Worm (Caenorhabditis elegans) whole organism, late embryonic: ENCODE data around the gene C02E7.8.
A peak's percentile ranks its signal among the peaks of the same experiment; 100 is the strongest.

Source experiments
- C08G9.2 ChIP-seq: sonication (generic microtip); optimal IDR thresholded peaks from 2 replicates; lab custom pipeline; 2016; ENCODE audit warnings: mild to moderate bottlenecking, missing genetic modification characterization, moderate library complexity, missing compliant biosample characterization
- C38D4.7 ChIP-seq: fragments of 200-800 bp; sonication (Bioruptor generic); optimal IDR thresholded peaks from 2 replicates; lab custom pipeline; 2018; ENCODE audit warnings: mild to moderate bottlenecking, missing genetic modification characterization, moderate library complexity, missing compliant biosample characterization
- K02D7.2 ChIP-seq: sonication (generic microtip); optimal IDR thresholded peaks from 2 replicates; lab custom pipeline; 2017; ENCODE audit warnings: mild to moderate bottlenecking, missing genetic modification characterization, missing compliant biosample characterization
- T23F11.4 ChIP-seq: fragments of 200-800 bp; sonication (Bioruptor generic); optimal IDR thresholded peaks from 2 replicates; lab custom pipeline; 2018; ENCODE audit warnings: mild to moderate bottlenecking, missing genetic modification characterization, missing compliant biosample characterization
- ahr-1 ChIP-seq: sonication (generic microtip); optimal IDR thresholded peaks from 2 replicates; lab custom pipeline; 2016; ENCODE audit warnings: missing genetic modification characterization, missing compliant biosample characterization
- ama-1 ChIP-seq: fragments of 150-350 bp; optimal IDR thresholded peaks from 2 replicates; lab custom pipeline; 2014
- ceh-14 ChIP-seq: sonication (generic microtip); optimal IDR thresholded peaks from 2 replicates; lab custom pipeline; 2016; ENCODE audit warnings: missing genotype, missing genetic modification characterization, missing compliant biosample characterization
- ceh-18 ChIP-seq: sonication (generic microtip); optimal IDR thresholded peaks from 2 replicates; lab custom pipeline; 2016; ENCODE audit warnings: missing genetic modification characterization, missing compliant biosample characterization
- ceh-19 ChIP-seq: fragments of 200-800 bp; sonication (Bioruptor generic); optimal IDR thresholded peaks from 2 replicates; lab custom pipeline; 2018; ENCODE audit warnings: mild to moderate bottlenecking, missing genetic modification characterization, missing compliant biosample characterization
- ceh-2 ChIP-seq: sonication (generic microtip); optimal IDR thresholded peaks from 2 replicates; lab custom pipeline; 2016; ENCODE audit warnings: missing genotype, missing genetic modification characterization, missing compliant biosample characterization
- ceh-30 ChIP-seq: fragments of 150-350 bp; optimal IDR thresholded peaks from 2 replicates; lab custom pipeline; 2014; ENCODE audit warnings: missing biosample characterization, missing genetic modification characterization
- ceh-31 ChIP-seq: sonication (generic microtip); optimal IDR thresholded peaks from 2 replicates; lab custom pipeline; 2016; ENCODE audit warnings: missing genetic modification characterization, missing compliant biosample characterization
- ceh-45 ChIP-seq: fragments of 200-800 bp; sonication (Bioruptor generic); IDR thresholded peaks from 2 replicates; pipeline ENCODE4 v1.3.6; 2022; ENCODE audit warnings: missing genetic modification reagents, missing genetic modification characterization, missing compliant biosample characterization
- ceh-48 ChIP-seq: sonication (generic microtip); optimal IDR thresholded peaks from 2 replicates; lab custom pipeline; 2016; ENCODE audit warnings: missing genetic modification characterization, inconsistent platforms, missing compliant biosample characterization
- ceh-6 ChIP-seq: fragments of 200-800 bp; sonication (Bioruptor generic); optimal IDR thresholded peaks from 2 replicates; lab custom pipeline; 2018; ENCODE audit warnings: mild to moderate bottlenecking, missing genetic modification characterization, missing compliant biosample characterization
- ceh-9 ChIP-seq: sonication (generic microtip); optimal IDR thresholded peaks from 2 replicates; lab custom pipeline; 2016; ENCODE audit warnings: mild to moderate bottlenecking, missing genetic modification characterization, inconsistent platforms, missing compliant biosample characterization
- che-1 ChIP-seq: sonication (generic microtip); optimal IDR thresholded peaks from 2 replicates; lab custom pipeline; 2016; ENCODE audit warnings: mild to moderate bottlenecking, missing genetic modification characterization, missing compliant biosample characterization
- elt-2 ChIP-seq: sonication (generic microtip); optimal IDR thresholded peaks from 2 replicates; lab custom pipeline; 2016; ENCODE audit warnings: missing genetic modification reagents, missing genetic modification characterization, missing compliant biosample characterization
- elt-4 ChIP-seq: sonication (generic microtip); optimal IDR thresholded peaks from 2 replicates; lab custom pipeline; 2016; ENCODE audit warnings: missing genetic modification characterization, missing compliant biosample characterization
- ets-4 ChIP-seq: sonication (generic microtip); optimal IDR thresholded peaks from 2 replicates; lab custom pipeline; 2016; ENCODE audit warnings: missing genetic modification characterization, missing compliant biosample characterization
- eyg-1 ChIP-seq: sonication (generic microtip); optimal IDR thresholded peaks from 2 replicates; lab custom pipeline; 2016; ENCODE audit warnings: missing genotype, missing genetic modification characterization, missing compliant biosample characterization
- fkh-6 ChIP-seq: sonication (generic microtip); optimal IDR thresholded peaks from 2 replicates; lab custom pipeline; 2016; ENCODE audit warnings: missing genetic modification characterization, missing compliant biosample characterization
- gmeb-2 ChIP-seq: sonication (generic microtip); optimal IDR thresholded peaks from 2 replicates; lab custom pipeline; 2016; ENCODE audit warnings: missing genetic modification characterization, inconsistent platforms, missing compliant biosample characterization
- hlh-13 ChIP-seq: fragments of 200-800 bp; sonication (Bioruptor generic); optimal IDR thresholded peaks from 2 replicates; lab custom pipeline; 2018; ENCODE audit warnings: mild to moderate bottlenecking, missing genetic modification characterization, missing compliant biosample characterization
- hlh-15 ChIP-seq: sonication (generic microtip); optimal IDR thresholded peaks from 2 replicates; lab custom pipeline; 2016; ENCODE audit warnings: missing genetic modification characterization, missing compliant biosample characterization
- hlh-30 ChIP-seq: sonication (generic microtip); optimal IDR thresholded peaks from 2 replicates; lab custom pipeline; 2017; ENCODE audit warnings: antibody characterized with exemption, missing genetic modification characterization, missing compliant biosample characterization; ENCODE audit not compliant: insufficient read depth
- hlh-6 ChIP-seq: sonication (generic microtip); optimal IDR thresholded peaks from 2 replicates; lab custom pipeline; 2016; ENCODE audit warnings: missing genotype, missing genetic modification characterization, missing compliant biosample characterization
- hlh-8 ChIP-seq: sonication (generic microtip); optimal IDR thresholded peaks from 2 replicates; lab custom pipeline; 2016; ENCODE audit warnings: missing genotype, missing genetic modification characterization, missing compliant biosample characterization
- lin-11 ChIP-seq: fragments of 200-800 bp; sonication (Bioruptor generic); optimal IDR thresholded peaks from 2 replicates; lab custom pipeline; 2018; ENCODE audit warnings: mild to moderate bottlenecking, missing genetic modification characterization, missing compliant biosample characterization
- nfya-1 ChIP-seq: sonication (generic microtip); optimal IDR thresholded peaks from 2 replicates; lab custom pipeline; 2017; ENCODE audit warnings: missing genetic modification characterization, mild to moderate bottlenecking, missing compliant biosample characterization, antibody characterized with exemption, moderate library complexity
- pat-9 ChIP-seq: fragments of 200-800 bp; sonication (Bioruptor generic); optimal IDR thresholded peaks from 2 replicates; lab custom pipeline; 2018; ENCODE audit warnings: mild to moderate bottlenecking, missing genetic modification characterization, moderate library complexity, missing compliant biosample characterization
- pha-2 ChIP-seq: sonication (generic microtip); optimal IDR thresholded peaks from 2 replicates; lab custom pipeline; 2017; ENCODE audit warnings: mild to moderate bottlenecking, missing genetic modification characterization, missing compliant biosample characterization
- pha-4 ChIP-seq: fragments of 150-350 bp; optimal IDR thresholded peaks from 2 replicates; lab custom pipeline; 2018; ENCODE audit warnings: missing biosample characterization, missing genetic modification reagents, missing genetic modification characterization
- ref-2 ChIP-seq: sonication (generic microtip); optimal IDR thresholded peaks from 2 replicates; lab custom pipeline; 2016; ENCODE audit warnings: missing genetic modification characterization, missing compliant biosample characterization
- sox-2 ChIP-seq: fragments of 200-800 bp; sonication (Bioruptor generic); IDR thresholded peaks from 2 replicates; pipeline ENCODE4 v1.3.6; 2022; ENCODE audit warnings: missing genetic modification reagents, missing genetic modification characterization, missing compliant biosample characterization
- sox-4 ChIP-seq: sonication (generic microtip); optimal IDR thresholded peaks from 2 replicates; lab custom pipeline; 2017; ENCODE audit warnings: mild to moderate bottlenecking, missing genetic modification characterization, inconsistent platforms, missing compliant biosample characterization
- syd-9 ChIP-seq: sonication (generic microtip); optimal IDR thresholded peaks from 2 replicates; lab custom pipeline; 2016; ENCODE audit warnings: mild to moderate bottlenecking, missing genetic modification characterization, moderate library complexity, missing compliant biosample characterization
- tbx-2 ChIP-seq: sonication (generic microtip); optimal IDR thresholded peaks from 2 replicates; lab custom pipeline; 2016; ENCODE audit warnings: missing genetic modification characterization, missing compliant biosample characterization
- tbx-7 ChIP-seq: sonication (generic microtip); optimal IDR thresholded peaks from 2 replicates; lab custom pipeline; 2016; ENCODE audit warnings: missing genotype, missing genetic modification characterization, missing compliant biosample characterization
- unc-3 ChIP-seq, 2 experiments: fragments of 200-800 bp in 1 of 2; sonication (Bioruptor generic) in 1 of 2; sonication (generic microtip) in 1 of 2; conservative IDR thresholded peaks in 1 of 2; optimal IDR thresholded peaks in 1 of 2; 2 replicates each; pipeline versions ENCODE4 v1.3.6 to Lab custom; 2016 to 2022; ENCODE audit warnings: missing compliant biosample characterization in 2 of 2, missing genetic modification characterization in 2 of 2, missing genetic modification reagents in 1 of 2
- unc-42 ChIP-seq: sonication (generic microtip); optimal IDR thresholded peaks from 2 replicates; lab custom pipeline; 2016; ENCODE audit warnings: missing genotype, missing genetic modification characterization, missing compliant biosample characterization
- unc-55 ChIP-seq: sonication (generic microtip); optimal IDR thresholded peaks from 2 replicates; lab custom pipeline; 2017; ENCODE audit warnings: missing biosample characterization, missing genetic modification reagents, missing genetic modification characterization
- unc-86 ChIP-seq: sonication (generic microtip); optimal IDR thresholded peaks from 2 replicates; lab custom pipeline; 2016; ENCODE audit warnings: missing genetic modification characterization, missing compliant biosample characterization
- zip-5 ChIP-seq: sonication (generic microtip); optimal IDR thresholded peaks from 2 replicates; lab custom pipeline; 2016; ENCODE audit warnings: missing genetic modification characterization, missing compliant biosample characterization
- ztf-16 ChIP-seq: sonication (generic microtip); optimal IDR thresholded peaks from 2 replicates; lab custom pipeline; 2017; ENCODE audit warnings: missing genetic modification characterization, missing compliant biosample characterization

Gene C02E7.8

DNA sequence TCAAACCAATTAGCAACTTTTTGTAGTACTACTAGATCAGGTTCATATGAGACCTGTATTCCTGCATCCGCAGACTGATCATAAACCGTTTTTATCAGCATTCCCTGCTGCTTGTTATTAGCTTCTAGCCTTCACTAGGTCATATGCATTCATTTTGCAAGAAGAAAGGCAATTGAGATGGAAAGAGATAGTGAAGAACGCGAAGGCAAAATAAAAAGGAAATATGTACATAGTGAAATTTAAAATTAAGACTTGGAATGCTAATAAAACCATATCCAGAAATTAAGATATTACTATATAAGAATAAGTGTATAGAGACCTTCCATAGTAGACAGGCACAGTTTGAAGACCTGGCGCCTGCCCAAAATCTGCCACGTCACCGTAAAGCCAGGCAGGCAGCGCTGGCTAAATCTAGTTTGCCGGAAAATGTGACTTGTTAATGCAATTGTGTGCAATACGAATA is at the start of gene C02E7.8, which contains the start of gene srh-23:
Gene C02E7.8 (minus strand): TSS at position 101 of the 463 bp plus-strand sequence.
Gene srh-23 (plus strand): TSS at position 413 of the 463 bp plus-strand sequence.
- TF ChIP-seq K02D7.2 (tag; lab: Kevin White, UChicago) = no peak
- TF ChIP-seq sox-2 (GFP tag; lab: Robert Waterston, UW) = no peak
- TF ChIP-seq pha-2 (tag; lab: Kevin White, UChicago) = no peak
- TF ChIP-seq ahr-1 (tag; lab: Kevin White, UChicago) = no peak
- no peak for TF ChIP-seq hlh-8 (tag; lab: Kevin White, UChicago)
- TF ChIP-seq ceh-45 (GFP tag; lab: Robert Waterston, UW) = no peak
- TF ChIP-seq ceh-30 (tag; lab: Kevin White, UChicago) = no peak
- TF ChIP-seq hlh-6 (tag; lab: Kevin White, UChicago) = no peak
- TF ChIP-seq fkh-6 (tag; lab: Kevin White, UChicago) = no peak
- no peak for TF ChIP-seq elt-4 (tag; lab: Kevin White, UChicago)
- no peak for TF ChIP-seq ceh-9 (tag; lab: Kevin White, UChicago)
- TF ChIP-seq gmeb-2 = no peak
- TF ChIP-seq tbx-7 (tag; lab: Kevin White, UChicago) = no peak
- no peak for TF ChIP-seq hlh-15 (tag; lab: Kevin White, UChicago)
- TF ChIP-seq che-1 = no peak
- no peak for TF ChIP-seq unc-55 (GFP tag; lab: Kevin White, UChicago)
- no peak for TF ChIP-seq ceh-6 (GFP tag; lab: Kevin White, UChicago)
- no peak for TF ChIP-seq elt-2 (tag; lab: Kevin White, UChicago)
- TF ChIP-seq lin-11 (tag; lab: Kevin White, UChicago) = no peak

DNA sequence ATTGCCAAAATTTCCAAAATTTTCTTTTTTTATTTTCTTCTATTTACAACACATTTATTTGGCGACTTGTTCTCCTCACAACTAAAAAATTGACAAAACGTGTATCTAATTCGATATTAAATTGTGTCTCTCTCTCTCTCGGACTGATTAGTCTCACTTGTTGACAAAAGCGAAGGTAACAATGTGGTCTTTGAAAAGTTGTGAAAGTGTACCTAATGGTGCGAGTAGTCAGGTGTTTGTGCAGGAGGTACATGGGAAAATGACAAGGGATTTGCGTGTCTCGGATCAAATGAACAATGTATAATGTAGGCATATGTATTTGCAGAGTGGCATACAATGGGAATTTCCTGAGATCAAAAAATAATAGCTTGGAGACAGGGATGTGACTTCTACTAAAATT is 48.9 kb upstream of the C02E7.8 start:
- TF ChIP-seq syd-9 (tag; lab: Kevin White, UChicago) = no peak
- no peak for TF ChIP-seq hlh-8 (tag; lab: Kevin White, UChicago)
- TF ChIP-seq ceh-48 (tag; lab: Kevin White, UChicago) = no peak
- TF ChIP-seq ztf-16 = no peak
- TF ChIP-seq ceh-18 = no peak
- no peak for TF ChIP-seq gmeb-2
- no peak for TF ChIP-seq pha-4 (tag; lab: Kevin White, UChicago)
- no peak for TF ChIP-seq T23F11.4
- TF ChIP-seq pha-2 (tag; lab: Kevin White, UChicago) = no peak
- no peak for TF ChIP-seq ceh-14 (tag; lab: Kevin White, UChicago)
- no peak for TF ChIP-seq unc-3 (GFP tag; conservative IDR thresholded peaks at IDR 0.05; lab: Robert Waterston, UW)
- TF ChIP-seq unc-3 (tag; optimal IDR thresholded peaks at IDR 0.05; lab: Kevin White, UChicago) = no peak
- no peak for TF ChIP-seq ceh-2 (tag; lab: Kevin White, UChicago)
- TF ChIP-seq pat-9 = no peak
- no peak for TF ChIP-seq eyg-1
- no peak for TF ChIP-seq sox-2 (GFP tag; lab: Robert Waterston, UW)
- TF ChIP-seq ceh-19 = no peak
- TF ChIP-seq C38D4.7 (GFP tag; lab: Kevin White, UChicago) = no peak
- TF ChIP-seq unc-86 (tag; lab: Kevin White, UChicago) = no peak

- TF ChIP-seq pat-9 (no peak), ceh-19 (no peak), C08G9.2 (tag; lab: Kevin White, UChicago) (no peak), unc-3 (GFP tag; conservative IDR thresholded peaks at IDR 0.05; lab: Robert Waterston, UW) (no peak), unc-3 (tag; optimal IDR thresholded peaks at IDR 0.05; lab: Kevin White, UChicago) (no peak)
Observed at ce11 chrV:4968775-4969174, 48.2 kb upstream of the C02E7.8 start.

DNA sequence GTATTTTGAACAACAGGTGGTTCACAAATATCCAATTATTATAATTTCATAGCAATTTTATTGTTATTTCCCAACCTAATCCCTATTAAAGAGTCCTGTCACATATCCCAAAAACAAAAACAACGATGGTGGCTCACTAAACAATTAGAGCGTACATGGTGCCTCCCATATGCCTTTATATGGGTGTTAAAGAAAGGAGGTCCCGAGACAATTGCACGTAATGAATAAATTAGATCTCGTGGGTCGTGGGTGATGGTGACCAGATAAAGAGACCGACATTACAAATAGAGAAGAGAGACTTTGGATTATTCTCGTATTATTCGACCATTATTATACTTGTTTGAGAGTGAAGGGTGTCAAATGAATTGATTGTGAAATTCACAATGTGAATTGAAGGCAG is 46.6 kb upstream of the C02E7.8 start:
- no peak for TF ChIP-seq zip-5 (tag; lab: Kevin White, UChicago)
- no peak for TF ChIP-seq C38D4.7 (GFP tag; lab: Kevin White, UChicago)
- TF ChIP-seq lin-11 (tag; lab: Kevin White, UChicago) = no peak
- TF ChIP-seq nfya-1 = no peak
- TF ChIP-seq ceh-2 (tag; lab: Kevin White, UChicago) = no peak
- TF ChIP-seq ceh-31 (tag; lab: Kevin White, UChicago) = peak; percentile 78
- TF ChIP-seq T23F11.4 = no peak
- TF ChIP-seq unc-42 (tag; lab: Kevin White, UChicago) = peak; percentile 97
- TF ChIP-seq sox-2 (GFP tag; lab: Robert Waterston, UW) = peak; percentile 28; the same call in 1 of the 2 replicates
- TF ChIP-seq che-1 = no peak
- TF ChIP-seq hlh-6 (tag; lab: Kevin White, UChicago) = no peak
- no peak for TF ChIP-seq ama-1 (lab: Kevin White, UChicago)
- TF ChIP-seq hlh-13 (GFP tag; lab: Kevin White, UChicago) = no peak
- no peak for TF ChIP-seq elt-4 (tag; lab: Kevin White, UChicago)
- TF ChIP-seq pat-9 = no peak
- no peak for TF ChIP-seq ceh-45 (GFP tag; lab: Robert Waterston, UW)
- no peak for TF ChIP-seq ceh-18
- TF ChIP-seq tbx-2 (tag; lab: Kevin White, UChicago) = peak; percentile 2
- TF ChIP-seq ets-4 (tag; lab: Kevin White, UChicago) = no peak
- TF ChIP-seq ref-2 (tag; lab: Kevin White, UChicago) = peak; percentile 27
- no peak for TF ChIP-seq pha-4 (tag; lab: Kevin White, UChicago)
- TF ChIP-seq hlh-30 = peak; percentile 50
- TF ChIP-seq sox-4 (tag; lab: Kevin White, UChicago) = no peak
